Worm (Caenorhabditis elegans) whole organism, L4/young adult: ENCODE results near the gene F56D6.12.

Experiments used
- W03F9.2 ChIP-seq: fragments of 150-350 bp; optimal IDR thresholded peaks from 2 replicates; lab custom pipeline; 2014; ENCODE audit warnings: missing biosample characterization, missing genetic modification characterization
- him-1 ChIP-seq: sonication (generic microtip); optimal IDR thresholded peaks from 2 replicates; lab custom pipeline; 2016; ENCODE audit warnings: missing genotype, missing genetic modification reagents, missing genetic modification characterization, missing compliant biosample characterization

ce11 chrIV:3888963-3889362 lies 19.0 kb upstream of the F56D6.12 start, which contains the start of gene oac-21:
- TF ChIP-seq W03F9.2 (tag; lab: Kevin White, UChicago) (no peak), him-1 (tag; lab: Kevin White, UChicago) (no peak)
